Fruit fly (Drosophila melanogaster): Measurements from ENCODE around the gene Dph5.

Gene Dph5

DNA sequence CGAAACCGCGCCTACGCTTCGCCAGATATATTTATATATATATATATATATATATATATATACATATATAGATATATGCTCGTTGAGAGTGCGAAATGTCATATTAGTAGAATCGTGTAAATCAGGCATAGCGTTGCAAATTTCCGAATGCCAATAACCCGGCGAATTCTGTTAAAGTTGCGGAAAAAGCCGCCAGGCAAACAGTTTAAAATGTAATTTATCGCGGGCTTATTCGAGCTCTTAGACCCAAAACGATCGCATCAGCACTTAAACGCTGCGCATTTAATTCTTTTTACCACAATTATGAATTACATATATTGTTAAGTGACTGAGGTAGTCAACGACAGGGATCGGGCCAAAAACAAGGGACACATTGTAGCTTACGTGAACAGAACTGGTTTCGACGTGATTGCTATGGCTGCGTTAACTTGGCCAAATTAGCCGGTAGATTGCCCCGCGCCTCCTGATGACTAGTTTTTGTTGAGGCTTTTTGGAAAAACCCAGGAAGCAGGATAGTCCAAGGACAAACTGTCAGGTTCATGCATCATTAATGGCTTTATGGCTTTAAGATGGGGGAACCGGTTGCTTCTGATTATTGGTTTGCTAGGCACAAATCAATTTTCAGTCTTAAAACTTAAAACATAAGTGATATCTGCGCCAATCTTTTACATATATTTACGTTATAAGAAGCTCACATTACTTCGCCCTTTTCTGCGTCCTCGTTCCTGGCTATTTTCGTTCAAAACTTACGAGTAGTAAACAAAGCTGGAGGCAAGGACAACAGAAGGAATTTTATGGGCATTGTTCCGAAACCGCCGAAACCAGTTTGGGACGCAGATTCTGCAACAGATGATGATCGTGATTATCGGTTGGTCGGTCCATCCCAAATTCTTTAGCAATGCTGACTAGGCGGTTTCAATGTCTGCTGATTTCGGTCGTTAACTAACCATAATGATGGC, 48.8 kb downstream of the Dph5 start:
- TF ChIP-seq EcR (GFP tag; optimal IDR thresholded peaks at IDR 0.05) (no peak), Dll (optimal IDR thresholded peaks at IDR 0.05) (no peak)

Data from whole organism.